Worm (Caenorhabditis elegans): ENCODE results near the gene str-115.

DNA sequence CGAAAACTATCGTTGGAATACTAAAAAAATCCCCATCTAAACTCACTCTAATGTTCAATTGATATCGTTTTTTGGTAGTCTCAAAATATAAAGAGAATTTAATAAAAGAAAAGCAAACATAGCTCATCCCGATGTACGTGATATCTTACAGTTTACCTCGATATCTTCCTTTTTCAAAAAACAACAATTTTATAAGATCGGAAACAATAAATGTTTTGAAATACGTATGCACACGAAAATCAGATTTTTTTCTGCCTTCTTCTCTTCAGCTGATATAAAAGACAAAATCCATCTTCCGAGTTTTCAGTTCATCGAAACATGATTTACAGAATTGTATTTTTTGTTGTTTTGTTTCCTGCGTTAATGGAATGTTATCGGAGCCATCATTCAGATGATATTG is 2.2 kb downstream of the str-115 start, which contains the start of gene clec-222:
- no peak for TF ChIP-seq nhr-11 (tag; optimal IDR thresholded peaks at IDR 0.05)
- TF ChIP-seq lin-39 (tag; optimal IDR thresholded peaks at IDR 0.05) = no peak
- TF ChIP-seq lin-13 (GFP tag; optimal IDR thresholded peaks at IDR 0.05) = no peak
- TF ChIP-seq fkh-10 (GFP tag; optimal IDR thresholded peaks at IDR 0.05) = no peak
- no peak for TF ChIP-seq R02D3.7 (tag; optimal IDR thresholded peaks at IDR 0.05)
- no peak for TF ChIP-seq nhr-102 (tag; optimal IDR thresholded peaks at IDR 0.05)
- TF ChIP-seq skn-1 (tag; optimal IDR thresholded peaks at IDR 0.05) = no peak
- TF ChIP-seq lir-3 (tag; optimal IDR thresholded peaks at IDR 0.05) = no peak
- no peak for TF ChIP-seq unc-130 (GFP tag; optimal IDR thresholded peaks at IDR 0.05)
- no peak for TF ChIP-seq ztf-11 (tag; optimal IDR thresholded peaks at IDR 0.05)
- no peak for TF ChIP-seq hif-1 (tag; optimal IDR thresholded peaks at IDR 0.05)
- no peak for TF ChIP-seq Y5F2A.4 (GFP tag; optimal IDR thresholded peaks at IDR 0.05)

Data from whole organism, L4 larva.